Fruit fly (Drosophila melanogaster) whole organism, prepupa: Measurements from ENCODE around the gene CG6231.

Source experiments
- Blimp-1 ChIP-seq: fragments of 200-800 bp; sonication (Bioruptor generic); optimal IDR thresholded peaks from 3 replicates; lab custom pipeline; 2017; ENCODE audit warnings: missing biosample characterization, missing genetic modification characterization, mild to moderate bottlenecking, moderate library complexity, missing genetic modification reagents
- CG11902 ChIP-seq: fragments of 200-800 bp; sonication (Bioruptor generic); optimal IDR thresholded peaks from 3 replicates; lab custom pipeline; 2016; ENCODE audit warnings: missing biosample characterization, missing genetic modification characterization
- CG15336 ChIP-seq: fragments of 200-800 bp; sonication (Bioruptor generic); IDR thresholded peaks from 2 replicates; pipeline ENCODE4 v1.3.6; 2022; ENCODE audit warnings: missing biosample characterization, missing genetic modification characterization
- CG6854 ChIP-seq: fragments of 200-800 bp; sonication (Bioruptor generic); optimal IDR thresholded peaks from 2 replicates; lab custom pipeline; 2017; ENCODE audit warnings: missing biosample characterization, mild to moderate bottlenecking, missing genetic modification characterization
- CG8632 ChIP-seq: fragments of 200-800 bp; sonication (Bioruptor generic); optimal IDR thresholded peaks from 3 replicates; lab custom pipeline; 2016; ENCODE audit warnings: missing biosample characterization, missing genetic modification characterization
- CG9139 ChIP-seq: fragments of 200-800 bp; sonication (Bioruptor generic); optimal IDR thresholded peaks from 3 replicates; lab custom pipeline; 2017; ENCODE audit warnings: missing biosample characterization, mild to moderate bottlenecking, missing genetic modification characterization
- Eip93F ChIP-seq: fragments of 200-800 bp; sonication (Bioruptor generic); optimal IDR thresholded peaks from 2 replicates; lab custom pipeline; 2016; ENCODE audit warnings: missing biosample characterization, mild to moderate bottlenecking, missing genetic modification characterization
- Hr38 ChIP-seq: sonication (Bioruptor generic); optimal IDR thresholded peaks from 2 replicates; lab custom pipeline; 2016; ENCODE audit warnings: missing biosample characterization, missing genetic modification characterization
- Hr39 ChIP-seq: fragments of 200-800 bp; sonication (Bioruptor generic); optimal IDR thresholded peaks from 2 replicates; lab custom pipeline; 2016; ENCODE audit warnings: missing biosample characterization, missing genetic modification characterization
- Smox ChIP-seq: fragments of 200-800 bp; sonication (Bioruptor generic); optimal IDR thresholded peaks from 3 replicates; lab custom pipeline; 2016; ENCODE audit warnings: missing biosample characterization, missing genetic modification characterization
- Sox102F ChIP-seq: fragments of 200-800 bp; sonication (Bioruptor generic); optimal IDR thresholded peaks from 2 replicates; lab custom pipeline; 2016; ENCODE audit warnings: missing biosample characterization, mild to moderate bottlenecking, missing genetic modification characterization
- achi ChIP-seq: fragments of 200-800 bp; sonication (Bioruptor generic); optimal IDR thresholded peaks from 3 replicates; lab custom pipeline; 2016; ENCODE audit warnings: missing biosample characterization, missing genetic modification characterization
- pdm3 ChIP-seq: fragments of 200-800 bp; sonication (Bioruptor generic); optimal IDR thresholded peaks from 3 replicates; lab custom pipeline; 2016; ENCODE audit warnings: missing biosample characterization, missing genetic modification characterization
- topi ChIP-seq: fragments of 200-800 bp; sonication (Bioruptor generic); optimal IDR thresholded peaks from 3 replicates; lab custom pipeline; 2016; ENCODE audit warnings: missing biosample characterization, missing genetic modification characterization

DNA sequence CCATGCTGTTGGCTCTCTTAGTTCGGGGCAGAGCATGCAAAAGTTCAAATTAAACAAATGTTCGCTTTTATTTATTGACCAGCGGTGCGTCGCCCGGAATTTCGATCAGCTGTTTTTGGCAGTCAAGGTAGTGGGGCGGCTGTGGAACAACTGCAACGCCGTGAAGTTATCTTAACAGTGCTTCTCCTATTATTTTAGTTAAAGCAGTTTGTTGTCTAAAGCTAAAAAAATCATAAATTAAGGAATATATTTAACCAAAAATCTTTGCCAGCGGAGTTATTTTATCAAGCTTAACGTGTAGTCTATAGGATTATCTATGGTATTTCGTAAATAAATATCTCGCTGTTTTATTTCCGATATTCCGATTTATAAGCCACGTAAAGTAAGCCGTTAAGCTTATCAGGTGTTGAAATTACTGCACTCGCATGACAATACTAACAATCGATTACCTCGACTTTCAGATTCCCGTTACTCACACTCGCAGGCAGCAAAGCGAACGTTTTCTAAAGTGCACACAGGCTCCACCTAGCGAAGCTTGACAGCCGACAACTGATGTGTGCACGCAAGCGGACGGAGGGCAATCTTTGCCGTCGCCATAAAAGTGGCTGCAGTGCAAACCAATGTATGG is 15.9 kb upstream of the CG6231 start, which contains the start of the genes CG6195 and CG31220:
- TF ChIP-seq CG6854 (GFP tag; lab: Kevin White, UChicago) (no peak), CG8632 (GFP tag; lab: Kevin White, UChicago) (no peak), CG9139 (GFP tag; lab: Kevin White, UChicago) (no peak), Hr38 (GFP tag; lab: Kevin White, UChicago) (no peak), CG11902 (GFP tag; lab: Kevin White, UChicago) (no peak), Sox102F (GFP tag; lab: Kevin White, UChicago) (no peak), Eip93F (no peak), achi (GFP tag; lab: Kevin White, UChicago) (peak; percentile 88), pdm3 (GFP tag; lab: Kevin White, UChicago) (peak; percentile 45), topi (GFP tag; lab: Kevin White, UChicago) (peak; percentile 38), Blimp-1 (no peak), Smox (GFP tag; lab: Kevin White, UChicago) (no peak), CG15336 (no peak), Hr39 (peak; percentile 21)
